Worm (Caenorhabditis elegans) whole organism, young adult: ENCODE measurements around the gene Y66C5A.1.

Experiments
- attf-6 ChIP-seq: fragments of 200-800 bp; sonication (Bioruptor generic); IDR thresholded peaks from 2 replicates; pipeline ENCODE4 v1.3.6; 2022; ENCODE audit warnings: missing genetic modification reagents, missing genetic modification characterization, missing compliant biosample characterization
- madf-8 ChIP-seq: fragments of 200-800 bp; sonication (Bioruptor generic); conservative IDR thresholded peaks from 2 replicates; pipeline ENCODE4 v1.3.6; 2022; ENCODE audit warnings: missing genetic modification reagents, missing genetic modification characterization, missing compliant biosample characterization
- pha-4 ChIP-seq: fragments of 150-350 bp; sonication (generic microtip); optimal IDR thresholded peaks from 2 replicates; lab custom pipeline; 2014; ENCODE audit warnings: missing biosample characterization, missing genetic modification reagents, missing genetic modification characterization
- sea-2 ChIP-seq: fragments of 200-800 bp; sonication (Bioruptor generic); IDR thresholded peaks from 2 replicates; pipeline ENCODE4 v1.3.6; 2022; ENCODE audit warnings: missing genetic modification characterization, missing compliant biosample characterization
- snpc-4 ChIP-seq, 5 experiments: fragments of 150-350 bp in 1 of 5; sonication (generic microtip) in 4 of 5; optimal IDR thresholded peaks; 2 replicates each; lab custom pipeline; 2014 to 2018; ENCODE audit warnings: missing genetic modification characterization in 5 of 5, missing biosample characterization in 3 of 5, antibody characterized with exemption in 2 of 5, mild to moderate bottlenecking in 2 of 5, missing compliant biosample characterization in 2 of 5, missing genotype in 2 of 5, moderate library complexity in 2 of 5, missing genetic modification reagents in 1 of 5

ce11 chrX:14405817-14406216, 49.5 kb downstream of the Y66C5A.1 start, which contains the start of gene frpr-17:
- TF ChIP-seq sea-2 (GFP tag; lab: Robert Waterston, UW) (no peak), snpc-4 (GFP tag; optimal IDR thresholded peaks at IDR 0.05; lab: Kevin White, UChicago) (no peak), snpc-4 (tag; optimal IDR thresholded peaks at IDR 0.05; lab: Kevin White, UChicago) (no peak), madf-8 (GFP tag; lab: Robert Waterston, UW) (no peak), pha-4 (no peak), attf-6 (GFP tag; lab: Robert Waterston, UW) (no peak)
